Worm (Caenorhabditis elegans) whole organism, L1 larva: ENCODE measurements around the gene F20B6.10.

ENCODE experiments used
- C16A3.4 ChIP-seq: fragments of 150-350 bp; optimal IDR thresholded peaks from 2 replicates; lab custom pipeline; 2014; ENCODE audit warnings: missing biosample characterization, missing genetic modification characterization
- C34B4.2 ChIP-seq: sonication (generic microtip); optimal IDR thresholded peaks from 2 replicates; lab custom pipeline; 2017; ENCODE audit warnings: mild to moderate bottlenecking, missing genetic modification characterization, missing compliant biosample characterization
- F16B12.6 ChIP-seq: fragments of 150-350 bp; optimal IDR thresholded peaks from 2 replicates; lab custom pipeline; 2014; ENCODE audit warnings: missing biosample characterization, missing genetic modification characterization
- Y116A8C.19 ChIP-seq: sonication (generic microtip); optimal IDR thresholded peaks from 2 replicates; lab custom pipeline; 2016; ENCODE audit warnings: missing compliant biosample characterization, missing genetic modification characterization, borderline replicate concordance
- aha-1 ChIP-seq: fragments of 150-350 bp; optimal IDR thresholded peaks from 2 replicates; lab custom pipeline; 2014; ENCODE audit warnings: missing biosample characterization, missing genetic modification characterization
- alr-1 ChIP-seq: fragments of 200-800 bp; sonication (Bioruptor generic); optimal IDR thresholded peaks from 2 replicates; lab custom pipeline; 2018; ENCODE audit warnings: borderline replicate concordance, mild to moderate bottlenecking, missing genetic modification characterization, missing compliant biosample characterization
- aly-2 ChIP-seq: fragments of 150-350 bp; optimal IDR thresholded peaks from 2 replicates; lab custom pipeline; 2014; ENCODE audit warnings: missing biosample characterization, missing genetic modification characterization
- blmp-1 ChIP-seq: fragments of 150-350 bp; optimal IDR thresholded peaks from 2 replicates; lab custom pipeline; 2014; ENCODE audit warnings: missing biosample characterization, missing genetic modification characterization
- ceh-63 ChIP-seq: fragments of 200-800 bp; sonication (Bioruptor generic); optimal IDR thresholded peaks from 2 replicates; lab custom pipeline; 2018; ENCODE audit warnings: mild to moderate bottlenecking, missing genetic modification characterization, missing compliant biosample characterization
- ceh-88 ChIP-seq: fragments of 200-800 bp; sonication (Bioruptor generic); IDR thresholded peaks from 2 replicates; pipeline ENCODE4 v1.3.6; 2022; ENCODE audit warnings: missing genetic modification characterization, missing compliant biosample characterization
- dpl-1 ChIP-seq, 3 experiments: fragments of 150-350 bp in 2 of 3; sonication (generic microtip) in 1 of 3; optimal IDR thresholded peaks; 2 replicates each; lab custom pipeline; 2014 to 2017; ENCODE audit warnings: missing biosample characterization in 3 of 3, missing genetic modification characterization in 3 of 3, missing genetic modification reagents in 3 of 3
- dsc-1 ChIP-seq: sonication (generic microtip); optimal IDR thresholded peaks from 2 replicates; lab custom pipeline; 2016; ENCODE audit warnings: mild to moderate bottlenecking, missing genetic modification characterization, missing compliant biosample characterization
- efl-1 ChIP-seq, 4 experiments: fragments of 150-350 bp; optimal IDR thresholded peaks in 3 of 4; peaks in 1 of 4; 1 replicate in 1 of 4; 2 replicates in 3 of 4; lab custom pipeline; 2014; ENCODE audit warnings: missing biosample characterization in 2 of 4, missing genetic modification characterization in 2 of 4, missing genetic modification reagents in 2 of 4
- efl-3 ChIP-seq: fragments of 200-800 bp; sonication (Bioruptor generic); optimal IDR thresholded peaks from 2 replicates; lab custom pipeline; 2018; ENCODE audit warnings: mild to moderate bottlenecking, missing genetic modification characterization, missing compliant biosample characterization
- egl-13 ChIP-seq: sonication (generic microtip); optimal IDR thresholded peaks from 2 replicates; lab custom pipeline; 2016; ENCODE audit warnings: missing genotype, missing genetic modification reagents, missing genetic modification characterization, missing compliant biosample characterization
- egl-27 ChIP-seq, 2 experiments: fragments of 150-350 bp in 1 of 2; sonication (generic microtip); optimal IDR thresholded peaks; 3 replicates each; lab custom pipeline; 2017 to 2018; ENCODE audit warnings: missing biosample characterization in 2 of 2, missing genetic modification characterization in 2 of 2, missing genetic modification reagents in 2 of 2
- elt-2 ChIP-seq: sonication (generic microtip); optimal IDR thresholded peaks from 2 replicates; lab custom pipeline; 2016; ENCODE audit warnings: missing genetic modification characterization, mild to moderate bottlenecking, inconsistent platforms, missing compliant biosample characterization, missing genetic modification reagents
- ets-5 ChIP-seq: fragments of 200-800 bp; sonication (Bioruptor generic); IDR thresholded peaks from 2 replicates; pipeline ENCODE4 v1.3.6; 2022; ENCODE audit warnings: missing genetic modification characterization, missing compliant biosample characterization
- fkh-10 ChIP-seq: sonication (generic microtip); optimal IDR thresholded peaks from 2 replicates; lab custom pipeline; 2017; ENCODE audit warnings: missing biosample characterization, missing genetic modification reagents, missing genetic modification characterization
- fkh-4 ChIP-seq: sonication (generic microtip); optimal IDR thresholded peaks from 2 replicates; lab custom pipeline; 2016; ENCODE audit warnings: missing compliant biosample characterization, missing genetic modification characterization, borderline replicate concordance
- fkh-8 ChIP-seq: sonication (generic microtip); optimal IDR thresholded peaks from 2 replicates; lab custom pipeline; 2016; ENCODE audit warnings: mild to moderate bottlenecking, missing genetic modification characterization, missing compliant biosample characterization
- fos-1 ChIP-seq: fragments of 150-350 bp; optimal IDR thresholded peaks from 2 replicates; lab custom pipeline; 2014; ENCODE audit warnings: missing biosample characterization, missing genetic modification characterization
- grh-1 ChIP-seq: fragments of 200-800 bp; sonication (Bioruptor generic); IDR thresholded peaks from 2 replicates; pipeline ENCODE4 v1.3.6; 2022; ENCODE audit warnings: missing genetic modification reagents, missing genetic modification characterization, missing compliant biosample characterization
- hlh-17 ChIP-seq: fragments of 200-800 bp; sonication (Bioruptor generic); optimal IDR thresholded peaks from 2 replicates; lab custom pipeline; 2018; ENCODE audit warnings: missing genetic modification characterization, mild to moderate bottlenecking, missing compliant biosample characterization, moderate library complexity, borderline replicate concordance
- hlh-4 ChIP-seq: sonication (generic microtip); optimal IDR thresholded peaks from 2 replicates; lab custom pipeline; 2016; ENCODE audit warnings: mild to moderate bottlenecking, missing genetic modification characterization, missing compliant biosample characterization
- isw-1 ChIP-seq: fragments of 200-800 bp; sonication (Bioruptor generic); IDR thresholded peaks from 2 replicates; pipeline ENCODE4 v1.3.6; 2022; ENCODE audit warnings: missing genetic modification characterization, missing compliant biosample characterization
- lin-13 ChIP-seq: fragments of 150-350 bp; optimal IDR thresholded peaks from 2 replicates; lab custom pipeline; 2014; ENCODE audit warnings: missing biosample characterization, missing genetic modification reagents, missing genetic modification characterization
- lin-15B ChIP-seq: fragments of 150-350 bp; sonication (generic microtip); optimal IDR thresholded peaks from 3 replicates; lab custom pipeline; 2014; ENCODE audit warnings: missing biosample characterization, missing genetic modification characterization
- lir-3 ChIP-seq: sonication (generic microtip); optimal IDR thresholded peaks from 2 replicates; lab custom pipeline; 2016; ENCODE audit warnings: mild to moderate bottlenecking, missing genetic modification characterization, moderate library complexity, missing compliant biosample characterization; ENCODE audit not compliant: poor library complexity
- lsy-2 ChIP-seq, 2 experiments: fragments of 150-350 bp; optimal IDR thresholded peaks; 2 replicates each; lab custom pipeline; 2014; ENCODE audit warnings: missing biosample characterization in 2 of 2, missing genetic modification characterization in 2 of 2
- mep-1 ChIP-seq: fragments of 150-350 bp; optimal IDR thresholded peaks from 2 replicates; lab custom pipeline; 2014; ENCODE audit warnings: missing biosample characterization, missing genetic modification characterization
- nhr-12 ChIP-seq: sonication (generic microtip); optimal IDR thresholded peaks from 2 replicates; lab custom pipeline; 2017; ENCODE audit warnings: missing biosample characterization, missing genetic modification characterization
- nhr-20 ChIP-seq: sonication (generic microtip); optimal IDR thresholded peaks from 2 replicates; lab custom pipeline; 2016; ENCODE audit warnings: mild to moderate bottlenecking, missing genetic modification characterization, missing compliant biosample characterization
- nhr-237 ChIP-seq: fragments of 150-350 bp; optimal IDR thresholded peaks from 2 replicates; lab custom pipeline; 2014; ENCODE audit warnings: missing biosample characterization, missing genetic modification characterization
- nhr-47 ChIP-seq: sonication (generic microtip); optimal IDR thresholded peaks from 2 replicates; lab custom pipeline; 2016; ENCODE audit warnings: mild to moderate bottlenecking, missing genetic modification characterization, moderate library complexity, missing compliant biosample characterization
- nhr-76 ChIP-seq: sonication (generic microtip); optimal IDR thresholded peaks from 2 replicates; lab custom pipeline; 2017; ENCODE audit warnings: missing biosample characterization, missing genetic modification characterization
- nhr-85 ChIP-seq: sonication (generic microtip); peaks from one replicate; lab custom pipeline; 2016; ENCODE audit warnings: missing genetic modification characterization, inconsistent platforms, missing compliant biosample characterization
- pag-3 ChIP-seq: sonication (generic microtip); optimal IDR thresholded peaks from 2 replicates; lab custom pipeline; 2017; ENCODE audit warnings: missing genetic modification characterization, mild to moderate bottlenecking, missing compliant biosample characterization, antibody characterized with exemption, borderline replicate concordance; ENCODE audit not compliant: insufficient read depth
- pqm-1 ChIP-seq: sonication (generic microtip); optimal IDR thresholded peaks from 3 replicates; lab custom pipeline; 2017; ENCODE audit warnings: missing biosample characterization, missing genetic modification characterization
- snu-23 ChIP-seq: sonication (generic microtip); optimal IDR thresholded peaks from 2 replicates; lab custom pipeline; 2016; ENCODE audit warnings: missing genetic modification characterization, missing compliant biosample characterization
- sptf-1 ChIP-seq: fragments of 150-350 bp; optimal IDR thresholded peaks from 2 replicates; lab custom pipeline; 2014; ENCODE audit warnings: missing biosample characterization, missing genetic modification characterization
- swsn-7 ChIP-seq: sonication (generic microtip); optimal IDR thresholded peaks from 2 replicates; lab custom pipeline; 2016; ENCODE audit warnings: missing genetic modification characterization, missing compliant biosample characterization
- tlp-1 ChIP-seq: fragments of 150-350 bp; optimal IDR thresholded peaks from 2 replicates; lab custom pipeline; 2014; ENCODE audit warnings: missing biosample characterization, missing genetic modification characterization
- unc-130 ChIP-seq: fragments of 150-350 bp; optimal IDR thresholded peaks from 2 replicates; lab custom pipeline; 2017; ENCODE audit warnings: missing biosample characterization, missing genetic modification characterization, inconsistent platforms
- unc-30 ChIP-seq: sonication (generic microtip); optimal IDR thresholded peaks from 2 replicates; lab custom pipeline; 2017; ENCODE audit warnings: missing biosample characterization, missing genetic modification characterization
- unc-86 ChIP-seq: sonication (generic microtip); optimal IDR thresholded peaks from 2 replicates; lab custom pipeline; 2016; ENCODE audit warnings: missing genetic modification characterization, missing compliant biosample characterization
- xbp-1 ChIP-seq: sonication (generic microtip); optimal IDR thresholded peaks from 2 replicates; lab custom pipeline; 2016; ENCODE audit warnings: missing genetic modification characterization, missing compliant biosample characterization
- zag-1 ChIP-seq: fragments of 150-350 bp; optimal IDR thresholded peaks from 2 replicates; lab custom pipeline; 2014; ENCODE audit warnings: missing biosample characterization, missing genetic modification characterization
- ztf-11 ChIP-seq, 2 experiments: sonication (generic microtip); optimal IDR thresholded peaks; 2 replicates each; lab custom pipeline; 2016 to 2017; ENCODE audit warnings: missing genetic modification characterization in 2 of 2, missing biosample characterization in 1 of 2, missing compliant biosample characterization in 1 of 2

The F20B6.10 gene

DNA sequence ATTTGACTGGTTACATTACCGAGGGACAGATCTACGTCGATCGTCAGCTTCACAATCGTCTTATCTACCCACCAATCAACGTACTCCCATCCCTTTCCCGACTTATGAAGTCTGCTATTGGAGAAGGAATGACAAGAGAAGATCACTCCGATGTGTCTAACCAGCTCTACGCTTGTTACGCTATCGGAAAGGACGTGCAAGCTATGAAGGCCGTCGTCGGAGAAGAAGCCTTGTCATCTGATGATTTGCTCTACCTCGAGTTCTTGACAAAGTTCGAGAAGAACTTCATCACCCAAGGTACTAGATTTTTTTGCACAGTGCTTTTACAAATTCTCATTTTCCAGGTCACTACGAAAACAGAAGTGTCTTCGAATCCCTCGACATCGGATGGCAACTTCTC, 24.8 kb downstream of the F20B6.10 start:
- TF ChIP-seq egl-13 (tag; lab: Kevin White, UChicago) (no peak), nhr-85 (tag; lab: Kevin White, UChicago) (peak; percentile 16)

DNA sequence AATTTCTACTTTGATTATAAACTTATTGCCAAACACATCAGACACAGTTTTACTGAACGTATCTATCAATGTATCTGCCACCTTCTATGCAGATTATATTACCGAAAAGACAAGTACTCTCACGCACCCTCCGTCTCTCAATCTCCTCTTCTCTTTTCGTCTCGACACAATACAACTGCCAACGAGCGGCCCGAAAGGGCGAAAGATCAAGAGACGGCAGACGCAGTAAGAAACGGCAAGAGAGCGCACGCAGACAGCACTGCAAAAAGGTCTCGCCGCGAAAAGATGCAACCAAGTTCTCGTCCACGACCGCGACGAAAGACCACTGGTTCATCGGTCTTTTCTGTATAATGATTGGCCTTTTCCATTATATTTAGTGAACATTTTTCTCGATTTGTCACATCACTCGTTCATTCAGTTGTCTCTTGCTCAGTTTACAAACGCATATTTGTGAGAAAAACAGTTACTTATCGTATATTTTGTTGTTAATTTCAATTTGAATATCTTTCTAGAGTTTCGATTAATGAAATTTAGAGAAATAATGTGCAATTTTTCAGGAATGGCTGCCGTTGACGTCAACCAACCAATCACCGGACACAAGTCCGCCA, 26.4 kb downstream of the F20B6.10 start, which contains the start of gene vha-12:
Gene vha-12 (plus strand): TSS at position 558 of the 608 bp plus-strand sequence.
- TF ChIP-seq fkh-8 (tag; lab: Kevin White, UChicago), result peak; percentile 89
- no peak for TF ChIP-seq tlp-1
- TF ChIP-seq C16A3.4 (tag; lab: Kevin White, UChicago), result peak; percentile 82
- peak; percentile 31 for TF ChIP-seq F16B12.6 (tag; lab: Kevin White, UChicago)
- TF ChIP-seq fkh-4 (tag; lab: Kevin White, UChicago), result no peak
- TF ChIP-seq elt-2 (tag; lab: Kevin White, UChicago), result peak; percentile 77
- TF ChIP-seq egl-13 (tag; lab: Kevin White, UChicago), result peak; percentile 75
- TF ChIP-seq hlh-17 (GFP tag; lab: Kevin White, UChicago), result no peak
- peak; percentile 94 for TF ChIP-seq nhr-47 (tag; lab: Kevin White, UChicago)
- peak; percentile 63 to 74 (median 68) for TF ChIP-seq dpl-1 (GFP tag; optimal IDR thresholded peaks at IDR 0.05; lab: Kevin White, UChicago)
- TF ChIP-seq lsy-2 (tag; optimal IDR thresholded peaks at IDR 0.05; lab: Kevin White, UChicago), result peak; percentile 87 to 90
- peak; percentile 91 for TF ChIP-seq fos-1 (tag; lab: Kevin White, UChicago)
- peak; percentile 74 to 87 for TF ChIP-seq egl-27 (tag; optimal IDR thresholded peaks at IDR 0.05; lab: Kevin White, UChicago)
- peak; percentile 77 for TF ChIP-seq dsc-1
- TF ChIP-seq pqm-1, result no peak
- TF ChIP-seq hlh-4, result no peak
- no peak for TF ChIP-seq aha-1 (tag; lab: Kevin White, UChicago)
- TF ChIP-seq ets-5 (GFP tag; lab: Robert Waterston, UW), result no peak
- TF ChIP-seq nhr-20 (tag; lab: Kevin White, UChicago), result peak; percentile 96
- TF ChIP-seq lin-15B (tag; lab: Kevin White, UChicago), result peak; percentile 51
- TF ChIP-seq zag-1, result no peak
- TF ChIP-seq unc-30 (tag; lab: Kevin White, UChicago), result no peak
- no peak for TF ChIP-seq nhr-76 (tag; lab: Kevin White, UChicago)
- TF ChIP-seq isw-1 (GFP tag; lab: Robert Waterston, UW), result peak; percentile 90
- peak; percentile 96 for TF ChIP-seq nhr-85 (tag; lab: Kevin White, UChicago)
- peak; percentile 91 for TF ChIP-seq nhr-237
- no peak for TF ChIP-seq ceh-63 (GFP tag; lab: Kevin White, UChicago)
- peak; percentile 78 for TF ChIP-seq lin-13
- TF ChIP-seq efl-3 (GFP tag; lab: Kevin White, UChicago), result no peak
- peak; percentile 94 for TF ChIP-seq swsn-7 (tag; lab: Kevin White, UChicago)
- peak; percentile 95 for TF ChIP-seq snu-23 (GFP tag; lab: Kevin White, UChicago)
- peak; percentile 81 to 93 for TF ChIP-seq efl-1 (optimal IDR thresholded peaks at IDR 0.05; lab: Kevin White, UChicago)
- peak; percentile 60 to 96 for TF ChIP-seq efl-1 (GFP tag; optimal IDR thresholded peaks at IDR 0.05 in 1 of 2; lab: Kevin White, UChicago)
- peak; percentile 59 for TF ChIP-seq lir-3 (tag; lab: Kevin White, UChicago)
- peak; percentile 51; the same call in 1 of the 2 replicates for TF ChIP-seq ceh-88 (GFP tag; lab: Robert Waterston, UW)
- no peak for TF ChIP-seq Y116A8C.19
- TF ChIP-seq unc-86, result peak; percentile 90
- no peak for TF ChIP-seq alr-1
- peak; percentile 83 for TF ChIP-seq aly-2
- no peak for TF ChIP-seq nhr-12
- no peak for TF ChIP-seq unc-130 (tag; lab: Kevin White, UChicago)
- no peak for TF ChIP-seq C34B4.2 (tag; lab: Kevin White, UChicago)
- TF ChIP-seq mep-1 (tag; lab: Kevin White, UChicago), result peak; percentile 86
- TF ChIP-seq blmp-1, result peak; percentile 80
- peak in 1 of 2 experiments; percentile 70 for TF ChIP-seq ztf-11 (tag; optimal IDR thresholded peaks at IDR 0.05; lab: Kevin White, UChicago)
- no peak for TF ChIP-seq sptf-1 (tag; lab: Kevin White, UChicago)
- peak; percentile 91 for TF ChIP-seq grh-1 (GFP tag; lab: Robert Waterston, UW)
- peak; percentile 76 for TF ChIP-seq pag-3 (tag; lab: Kevin White, UChicago)
- TF ChIP-seq xbp-1 (tag; lab: Kevin White, UChicago), result peak; percentile 94
- TF ChIP-seq fkh-10 (GFP tag; lab: Kevin White, UChicago), result peak; percentile 83
